Fruit fly (Drosophila melanogaster) whole organism, larva: Measurements from ENCODE around the gene CG5937.

ENCODE experiments used
- noc ChIP-seq: fragments of 200-800 bp; sonication (Bioruptor generic); optimal IDR thresholded peaks from 3 replicates; lab custom pipeline; 2019; ENCODE audit warnings: missing biosample characterization, mild to moderate bottlenecking, missing genetic modification characterization, moderate library complexity

The CG5937 gene

dm6 chrX:6030010-6030409 lies 9.8 kb upstream of the CG5937 start:
- TF ChIP-seq noc (tag; lab: Kevin White, UChicago): no peak

DNA sequence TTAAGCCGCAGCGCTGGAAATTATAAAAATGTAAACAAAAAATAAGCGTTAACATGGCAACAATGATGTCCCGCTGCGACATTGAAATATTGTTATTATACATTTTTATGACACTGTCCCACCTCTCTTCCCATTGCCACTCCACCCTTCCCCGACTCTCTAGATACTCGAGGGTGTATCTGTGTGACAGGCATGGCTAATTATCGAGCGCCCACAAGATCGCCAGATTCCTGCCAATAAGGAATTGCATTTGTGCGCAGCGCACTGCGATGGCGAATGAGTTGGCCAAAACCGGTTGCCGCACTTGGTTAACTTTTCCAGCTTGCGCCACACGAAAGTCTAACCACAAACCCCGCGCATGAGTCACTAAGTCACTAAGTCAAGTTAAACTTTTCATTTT lies 9.2 kb upstream of the CG5937 start:
- TF ChIP-seq noc (tag; lab: Kevin White, UChicago): no peak

- no peak for TF ChIP-seq noc (tag; lab: Kevin White, UChicago)
Observed at dm6 chrX:6031692-6032091, 8.1 kb upstream of the CG5937 start.

DNA sequence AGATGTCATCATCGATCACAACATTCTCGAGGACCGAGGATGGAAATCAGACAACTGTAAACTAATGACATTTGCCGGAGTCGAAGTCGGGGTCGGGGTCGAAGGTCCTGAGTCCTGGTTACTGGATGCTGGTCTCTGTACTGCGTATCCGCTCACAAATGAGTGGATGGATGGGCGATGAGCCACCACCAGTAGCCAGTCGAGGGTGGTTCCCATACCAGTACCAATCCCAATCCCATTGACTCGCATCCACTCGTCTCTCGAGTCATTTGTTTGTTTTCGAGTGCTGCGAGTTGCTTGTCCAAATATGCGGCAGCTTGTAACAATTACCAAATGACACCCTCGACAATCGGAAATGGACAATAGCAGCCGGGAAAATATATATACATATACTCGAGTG lies 7.0 kb upstream of the CG5937 start:
- TF ChIP-seq noc (tag; lab: Kevin White, UChicago): no peak

dm6 chrX:6034741-6035140 lies 5.1 kb upstream of the CG5937 start:
- no peak for TF ChIP-seq noc (tag; lab: Kevin White, UChicago)

- TF ChIP-seq noc (tag; lab: Kevin White, UChicago): no peak
Observed at dm6 chrX:6035359-6035758, 4.4 kb upstream of the CG5937 start.

- peak; percentile 4 for TF ChIP-seq noc (tag; lab: Kevin White, UChicago)
Observed at dm6 chrX:6037180-6037946, 2.4 kb upstream of the CG5937 start, which contains the start of the genes rux and MCTS1. rux (minus strand) TSS chrX:6037800. MCTS1 (plus strand) TSS chrX:6037892.

- TF ChIP-seq noc (tag; lab: Kevin White, UChicago): no peak
Observed at dm6 chrX:6050282-6050934, 10.6 kb downstream of the CG5937 start, which contains the start of gene CG5921. CG5921 (plus strand) TSS chrX:6050828.

DNA sequence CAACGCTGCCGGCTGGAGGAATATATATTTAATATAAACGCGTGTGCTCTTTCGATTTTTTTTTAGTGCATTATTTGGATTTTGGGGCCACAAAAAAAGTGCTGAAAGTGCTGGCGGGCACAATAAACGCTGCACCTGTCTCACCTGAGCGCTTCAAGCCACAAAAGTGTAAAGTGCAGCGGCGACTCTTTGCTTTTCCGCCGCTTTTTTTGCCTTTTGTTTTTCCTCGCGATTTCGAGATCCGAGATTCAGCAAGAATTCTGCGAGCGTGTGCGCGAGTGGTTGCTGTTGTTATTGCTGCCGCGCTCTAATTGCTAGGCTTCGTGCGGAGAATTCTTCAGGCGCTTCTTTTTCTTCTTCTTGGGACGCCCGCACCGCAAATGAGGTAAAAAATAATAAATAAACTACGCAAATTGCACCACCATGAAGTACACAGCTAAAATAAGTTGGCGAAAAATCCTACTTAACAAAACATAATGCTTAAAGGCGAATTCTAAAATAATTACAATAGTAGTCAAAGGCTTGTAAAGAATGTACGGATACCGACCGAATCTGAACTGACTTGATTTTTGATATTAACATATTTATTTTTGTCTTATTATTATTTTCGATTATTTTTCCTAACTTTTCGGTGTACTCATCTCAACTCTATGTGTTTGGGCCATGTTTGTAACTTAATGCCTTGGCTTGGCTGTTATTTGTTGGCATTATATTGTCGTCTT lies 11.3 kb downstream of the CG5937 start:
- TF ChIP-seq noc (tag; lab: Kevin White, UChicago): no peak

dm6 chrX:6052855-6053254 lies 13.1 kb downstream of the CG5937 start:
- no peak for TF ChIP-seq noc (tag; lab: Kevin White, UChicago)

DNA sequence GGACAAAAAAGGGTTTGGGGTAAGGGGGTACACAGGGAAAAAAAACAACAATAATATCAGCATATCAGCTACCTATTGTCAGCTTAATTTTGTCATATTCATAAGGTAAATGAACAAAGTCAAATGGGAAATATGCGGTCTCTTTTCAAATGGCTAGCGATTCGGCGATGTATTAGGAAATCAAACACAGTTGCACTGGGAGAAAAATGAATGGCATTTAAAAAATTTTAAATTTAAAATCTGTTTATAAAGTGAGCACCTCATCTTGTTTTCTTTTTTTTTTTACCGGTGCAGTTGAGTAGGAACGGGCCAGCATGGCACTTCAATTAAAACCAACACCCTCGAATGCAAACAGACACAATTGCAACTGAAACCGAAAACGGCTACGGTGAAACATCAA lies 14.2 kb downstream of the CG5937 start:
- no peak for TF ChIP-seq noc (tag; lab: Kevin White, UChicago)

- no peak for TF ChIP-seq noc (tag; lab: Kevin White, UChicago)
Observed at dm6 chrX:6059135-6059824, 19.5 kb downstream of the CG5937 start.

dm6 chrX:6062160-6062559 lies 22.4 kb downstream of the CG5937 start:
- TF ChIP-seq noc (tag; lab: Kevin White, UChicago): no peak

DNA sequence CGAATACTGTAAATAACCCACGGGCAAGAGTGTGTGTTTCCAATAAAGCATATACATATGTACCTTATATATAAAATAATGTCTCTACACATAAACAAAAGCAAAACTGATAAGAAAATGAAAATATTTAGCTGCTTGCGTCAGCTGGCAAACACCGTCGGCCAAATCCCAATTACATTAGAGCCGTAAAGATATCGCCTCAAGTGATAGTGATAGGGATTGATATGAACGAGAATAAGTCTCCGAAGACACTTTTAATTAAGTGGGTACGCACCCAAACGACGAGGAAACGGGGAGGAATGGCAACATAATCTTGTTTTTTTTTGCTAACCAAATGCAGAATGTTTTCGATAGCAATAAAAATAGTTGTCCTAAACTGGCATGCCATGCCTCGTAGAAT lies 24.7 kb downstream of the CG5937 start:
- TF ChIP-seq noc (tag; lab: Kevin White, UChicago): no peak

DNA sequence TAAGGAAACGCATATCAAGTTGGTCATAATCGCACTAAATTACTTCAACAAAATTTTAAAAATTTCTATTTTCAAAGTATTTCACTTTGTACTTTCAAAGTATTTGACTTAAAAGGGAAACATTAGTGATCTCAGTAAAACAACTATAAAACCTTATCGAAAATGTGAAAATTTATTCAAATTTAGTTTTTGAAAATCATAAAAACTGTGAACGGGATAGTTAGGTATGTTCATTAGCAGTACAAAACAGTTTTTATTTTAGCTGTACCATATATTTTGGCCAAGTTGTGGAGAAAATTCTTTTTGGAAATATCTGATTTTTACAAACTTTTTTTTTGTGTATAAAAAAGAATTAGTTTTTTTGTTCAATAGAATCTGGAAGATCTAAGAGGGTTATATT lies 26.5 kb downstream of the CG5937 start, which contains the start of gene CG43115:
CG43115 (minus strand) TSS at position 101 of the 400 bp plus-strand sequence.
- TF ChIP-seq noc (tag; lab: Kevin White, UChicago): no peak
